Worm (Caenorhabditis elegans) whole organism, early embryonic: ENCODE results near the gene R08A2.1.

Experiments
- B0310.2 ChIP-seq: sonication (generic microtip); optimal IDR thresholded peaks from 2 replicates; lab custom pipeline; 2016; ENCODE audit warnings: mild to moderate bottlenecking, missing genetic modification characterization, missing compliant biosample characterization
- F13C5.2 ChIP-seq: sonication (generic microtip); optimal IDR thresholded peaks from 2 replicates; lab custom pipeline; 2017; ENCODE audit warnings: mild to moderate bottlenecking, missing genetic modification characterization, inconsistent platforms, missing compliant biosample characterization
- aly-1 ChIP-seq: sonication (generic microtip); optimal IDR thresholded peaks from 2 replicates; lab custom pipeline; 2016; ENCODE audit warnings: missing genetic modification characterization, missing compliant biosample characterization
- ama-1 ChIP-seq: fragments of 150-350 bp; optimal IDR thresholded peaks from 2 replicates; lab custom pipeline; 2014
- ceh-13 ChIP-seq: fragments of 200-800 bp; sonication (Bioruptor generic); optimal IDR thresholded peaks from 2 replicates; lab custom pipeline; 2018; ENCODE audit warnings: mild to moderate bottlenecking, missing genetic modification characterization, missing compliant biosample characterization
- ceh-36 ChIP-seq: sonication (generic microtip); optimal IDR thresholded peaks from 2 replicates; lab custom pipeline; 2016; ENCODE audit warnings: missing genetic modification characterization, inconsistent platforms, missing compliant biosample characterization
- ets-7 ChIP-seq: sonication (generic microtip); optimal IDR thresholded peaks from 2 replicates; lab custom pipeline; 2016; ENCODE audit warnings: missing genotype, missing genetic modification characterization, missing compliant biosample characterization
- flt-1 ChIP-seq: fragments of 200-800 bp; sonication (Bioruptor generic); IDR thresholded peaks from 2 replicates; pipeline ENCODE4 v1.3.6; 2022; ENCODE audit warnings: missing genetic modification characterization, missing compliant biosample characterization
- hmbx-1 ChIP-seq: sonication (generic microtip); optimal IDR thresholded peaks from 2 replicates; lab custom pipeline; 2016; ENCODE audit warnings: mild to moderate bottlenecking, missing genetic modification characterization, missing compliant biosample characterization
- hmg-4 ChIP-seq: fragments of 200-800 bp; sonication (Bioruptor generic); optimal IDR thresholded peaks from 2 replicates; lab custom pipeline; 2018; ENCODE audit warnings: mild to moderate bottlenecking, missing genetic modification characterization, missing compliant biosample characterization
- hnd-1 ChIP-seq: sonication (generic microtip); optimal IDR thresholded peaks from 2 replicates; lab custom pipeline; 2016; ENCODE audit warnings: missing genetic modification characterization, missing compliant biosample characterization
- pes-1 ChIP-seq: fragments of 200-800 bp; sonication (Bioruptor generic); IDR thresholded peaks from 2 replicates; pipeline ENCODE4 v1.3.6; 2022; ENCODE audit warnings: missing genetic modification reagents, missing genetic modification characterization, missing compliant biosample characterization
- scrt-1 ChIP-seq: fragments of 200-800 bp; sonication (Bioruptor generic); IDR thresholded peaks from 2 replicates; pipeline ENCODE4 v1.3.6; 2022; ENCODE audit warnings: missing genetic modification characterization, missing compliant biosample characterization
- sea-1 ChIP-seq: fragments of 200-800 bp; sonication (Bioruptor generic); conservative IDR thresholded peaks from 2 replicates; pipeline ENCODE4 v1.3.6; 2022; ENCODE audit warnings: missing genetic modification characterization, missing compliant biosample characterization
- tbx-11 ChIP-seq: fragments of 200-800 bp; sonication (Bioruptor generic); IDR thresholded peaks from 2 replicates; pipeline ENCODE4 v1.3.6; 2022; ENCODE audit warnings: missing genetic modification characterization, missing compliant biosample characterization
- tbx-37 ChIP-seq: fragments of 200-800 bp; sonication (Bioruptor generic); conservative IDR thresholded peaks from 2 replicates; pipeline ENCODE4 v1.3.6; 2022; ENCODE audit warnings: missing genetic modification reagents, missing genetic modification characterization, missing compliant biosample characterization
- tra-4 ChIP-seq: sonication (generic microtip); optimal IDR thresholded peaks from 2 replicates; lab custom pipeline; 2017; ENCODE audit warnings: missing genetic modification characterization, missing compliant biosample characterization

R08A2.1 gene

DNA sequence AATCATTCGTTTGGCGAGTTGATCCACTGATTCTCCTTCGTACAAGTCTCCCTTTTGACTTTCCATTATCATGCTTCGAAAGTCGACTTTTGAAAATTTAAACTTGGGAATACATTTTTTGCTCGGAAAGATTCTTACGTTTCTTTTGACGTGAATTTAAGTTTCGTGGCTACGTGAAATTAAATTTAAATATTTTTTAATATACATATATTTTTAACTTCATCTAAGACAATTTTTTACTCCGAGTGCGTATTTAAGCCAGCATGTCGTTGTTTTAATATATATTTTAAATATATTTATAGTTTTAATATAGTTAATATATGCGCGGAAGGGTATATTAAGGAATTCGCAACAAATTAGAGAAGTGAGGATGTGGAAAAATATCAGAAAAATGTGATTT, 3.8 kb downstream of the R08A2.1 start, which contains the start of gene R08A2.2:
R08A2.2 (minus strand) TSS at position 101 of the 400 bp plus-strand sequence.
- TF ChIP-seq hmg-4 (no peak), ama-1 (lab: Kevin White, UChicago) (no peak), ceh-36 (tag; lab: Kevin White, UChicago) (no peak)

ce11 chrV:14712316-14712715, 7.1 kb downstream of the R08A2.1 start, which contains the start of gene R08A2.5:
TSS of gene R08A2.5 (plus strand) at chrV:14712616.
- TF ChIP-seq sea-1 (GFP tag; lab: Robert Waterston, UW) (no peak), tra-4 (tag; lab: Kevin White, UChicago) (no peak), ama-1 (lab: Kevin White, UChicago) (no peak), ceh-36 (tag; lab: Kevin White, UChicago) (no peak), F13C5.2 (no peak), B0310.2 (tag; lab: Kevin White, UChicago) (no peak), hmbx-1 (no peak), flt-1 (GFP tag; lab: Robert Waterston, UW) (no peak), hnd-1 (no peak), hmg-4 (no peak), tbx-11 (GFP tag; lab: Robert Waterston, UW) (no peak), scrt-1 (GFP tag; lab: Robert Waterston, UW) (no peak), pes-1 (GFP tag; lab: Robert Waterston, UW) (no peak), tbx-37 (GFP tag; lab: Robert Waterston, UW) (no peak), ceh-13 (GFP tag; lab: Kevin White, UChicago) (no peak), ets-7 (tag; lab: Kevin White, UChicago) (no peak), aly-1 (tag; lab: Kevin White, UChicago) (no peak)

DNA sequence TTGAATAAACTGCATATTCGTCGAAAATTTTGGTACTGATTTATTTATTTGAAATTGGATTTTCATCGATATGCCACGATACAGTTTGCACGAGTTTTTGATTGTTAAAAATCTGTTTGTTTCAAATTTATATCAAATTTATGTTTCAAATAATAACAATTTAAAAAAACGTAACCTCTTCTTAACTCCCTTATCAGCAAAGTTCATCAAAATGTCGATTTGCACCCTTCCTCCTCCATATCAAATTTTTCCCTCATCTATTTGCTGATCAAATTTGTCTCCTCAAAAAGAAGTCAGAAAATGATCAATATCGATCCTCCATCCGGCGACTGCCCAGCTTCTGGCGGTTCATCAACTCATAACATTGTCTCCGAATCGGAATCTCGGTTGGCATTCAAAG, 8.3 kb downstream of the R08A2.1 start, which contains the start of gene ssp-33:
ssp-33 (plus strand) TSS at position 301 of the 400 bp plus-strand sequence.
- TF ChIP-seq sea-1 (GFP tag; lab: Robert Waterston, UW) (no peak), ceh-13 (GFP tag; lab: Kevin White, UChicago) (no peak), F13C5.2 (no peak), scrt-1 (GFP tag; lab: Robert Waterston, UW) (no peak), tbx-37 (GFP tag; lab: Robert Waterston, UW) (no peak), aly-1 (tag; lab: Kevin White, UChicago) (no peak), hmg-4 (no peak), tbx-11 (GFP tag; lab: Robert Waterston, UW) (no peak), B0310.2 (tag; lab: Kevin White, UChicago) (no peak), pes-1 (GFP tag; lab: Robert Waterston, UW) (no peak), tra-4 (tag; lab: Kevin White, UChicago) (no peak)

ce11 chrV:14707958-14708357, 11.4 kb downstream of the R08A2.1 start, which contains the start of gene R08A2.9:
TSS of gene R08A2.9 (plus strand) at chrV:14708258.
- TF ChIP-seq hmbx-1 (no peak), tbx-37 (GFP tag; lab: Robert Waterston, UW) (no peak), ceh-13 (GFP tag; lab: Kevin White, UChicago) (no peak), ceh-36 (tag; lab: Kevin White, UChicago) (no peak), tbx-11 (GFP tag; lab: Robert Waterston, UW) (no peak), aly-1 (tag; lab: Kevin White, UChicago) (no peak), scrt-1 (GFP tag; lab: Robert Waterston, UW) (no peak), pes-1 (GFP tag; lab: Robert Waterston, UW) (no peak), ama-1 (lab: Kevin White, UChicago) (no peak), flt-1 (GFP tag; lab: Robert Waterston, UW) (no peak)

DNA sequence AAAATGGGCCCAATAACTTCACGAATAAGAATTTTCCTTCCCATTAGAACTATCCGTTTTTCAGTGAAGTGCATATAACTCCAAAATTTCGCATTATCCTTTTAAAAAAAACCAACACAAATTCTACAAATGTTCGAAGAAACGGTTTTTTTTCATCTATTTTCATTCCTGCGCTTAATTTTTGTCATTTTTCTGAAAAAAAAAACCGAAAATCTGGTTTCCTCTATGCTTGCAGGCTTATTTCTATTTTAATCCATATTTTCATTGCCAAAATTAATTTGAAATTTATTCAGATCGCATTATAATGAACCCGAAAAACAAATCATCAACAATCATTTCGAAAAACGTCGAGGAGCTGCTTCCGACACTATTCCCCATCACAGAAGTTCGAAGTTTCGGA, 20.7 kb downstream of the R08A2.1 start, which contains the start of gene set-5:
set-5 (plus strand) TSS at position 301 of the 400 bp plus-strand sequence.
- TF ChIP-seq tbx-37 (GFP tag; lab: Robert Waterston, UW) (no peak), F13C5.2 (no peak), sea-1 (GFP tag; lab: Robert Waterston, UW) (no peak), ama-1 (lab: Kevin White, UChicago) (no peak), aly-1 (tag; lab: Kevin White, UChicago) (no peak), ets-7 (tag; lab: Kevin White, UChicago) (no peak), hnd-1 (no peak), scrt-1 (GFP tag; lab: Robert Waterston, UW) (no peak), tra-4 (tag; lab: Kevin White, UChicago) (no peak), flt-1 (GFP tag; lab: Robert Waterston, UW) (no peak), hmbx-1 (no peak), hmg-4 (no peak), ceh-13 (GFP tag; lab: Kevin White, UChicago) (no peak), pes-1 (GFP tag; lab: Robert Waterston, UW) (no peak)

ce11 chrV:14698005-14698404, 21.4 kb downstream of the R08A2.1 start:
- TF ChIP-seq hnd-1 (no peak), scrt-1 (GFP tag; lab: Robert Waterston, UW) (no peak), hmbx-1 (no peak), hmg-4 (no peak), tbx-37 (GFP tag; lab: Robert Waterston, UW) (no peak), ama-1 (lab: Kevin White, UChicago) (no peak), ceh-13 (GFP tag; lab: Kevin White, UChicago) (no peak), sea-1 (GFP tag; lab: Robert Waterston, UW) (no peak), tra-4 (tag; lab: Kevin White, UChicago) (no peak), ets-7 (tag; lab: Kevin White, UChicago) (no peak), B0310.2 (tag; lab: Kevin White, UChicago) (no peak), tbx-11 (GFP tag; lab: Robert Waterston, UW) (no peak), pes-1 (GFP tag; lab: Robert Waterston, UW) (no peak), aly-1 (tag; lab: Kevin White, UChicago) (no peak), F13C5.2 (no peak), ceh-36 (tag; lab: Kevin White, UChicago) (no peak), flt-1 (GFP tag; lab: Robert Waterston, UW) (no peak)
